Worm (Caenorhabditis elegans): ENCODE measurements around the gene met-2.

met-2 gene

DNA sequence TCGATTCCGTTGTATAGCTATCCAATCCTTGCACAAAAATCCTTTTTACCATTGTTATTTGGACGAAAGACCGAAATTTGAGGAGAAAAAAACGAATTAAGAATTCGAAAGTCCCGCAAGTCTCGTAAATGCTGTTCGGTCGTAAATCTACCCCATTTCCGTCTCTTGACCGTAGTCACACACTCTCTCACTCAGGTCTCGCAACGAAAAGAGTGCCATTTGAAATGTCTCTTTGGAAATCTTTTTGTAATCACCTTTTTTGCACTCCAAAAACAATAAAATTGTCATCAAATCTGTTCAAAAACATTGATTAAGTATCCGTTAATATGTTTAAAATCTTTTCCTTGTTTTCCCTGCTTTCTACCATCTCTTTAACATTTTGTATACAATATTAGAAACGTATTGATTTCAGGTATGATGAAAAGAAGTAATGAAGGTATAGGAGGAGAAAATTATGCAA lies 16.9 kb upstream of the met-2 start, which contains the start of the genes R05D3.8 and rfp-1:
R05D3.8 (minus strand) TSS at position 115 of the 460 bp plus-strand sequence.
rfp-1 (plus strand) TSS at position 410 of the 460 bp plus-strand sequence.
- TF ChIP-seq fkh-8 (tag; optimal IDR thresholded peaks at IDR 0.05) = peak; percentile 77
- TF ChIP-seq xbp-1 (tag; optimal IDR thresholded peaks at IDR 0.05) = peak; percentile 73
- TF ChIP-seq isw-1 (GFP tag; IDR thresholded peaks at IDR 0.05) = peak; percentile 60
- peak; percentile 56 for TF ChIP-seq aly-2 (tag; optimal IDR thresholded peaks at IDR 0.05)
- TF ChIP-seq mep-1 (tag; optimal IDR thresholded peaks at IDR 0.05) = peak; percentile 91
- peak; percentile 88 for TF ChIP-seq nhr-85 (tag)
- peak; percentile 52 for TF ChIP-seq dsc-1 (tag; optimal IDR thresholded peaks at IDR 0.05)
- TF ChIP-seq unc-86 (tag; optimal IDR thresholded peaks at IDR 0.05) = peak; percentile 63
- TF ChIP-seq nhr-19 (GFP tag; conservative IDR thresholded peaks at IDR 0.05) = peak; percentile 68
- peak; percentile 73 for TF ChIP-seq lin-13 (GFP tag; optimal IDR thresholded peaks at IDR 0.05)
- peak; percentile 28 for TF ChIP-seq irx-1 (tag; optimal IDR thresholded peaks at IDR 0.05)
- peak; percentile 43 for TF ChIP-seq ztf-4 (tag; optimal IDR thresholded peaks at IDR 0.05)
- peak in 3 of 6 experiments; percentile 4 to 74 (median 20) for TF ChIP-seq elt-3 (tag; optimal IDR thresholded peaks at IDR 0.05)
- TF ChIP-seq nhr-76 (tag; optimal IDR thresholded peaks at IDR 0.05) = no peak
- TF ChIP-seq lin-35 (GFP tag; optimal IDR thresholded peaks at IDR 0.05) = peak; percentile 87 to 91
- TF ChIP-seq skn-1 (tag; optimal IDR thresholded peaks at IDR 0.05) = peak; percentile 59
- TF ChIP-seq mab-9 (GFP tag; IDR thresholded peaks at IDR 0.05) = 0 out of 2 replicates have a peak, but pooled peaks have one; percentile 7
- TF ChIP-seq nhr-20 (tag; optimal IDR thresholded peaks at IDR 0.05) = peak; percentile 79
- TF ChIP-seq egl-13 (tag; optimal IDR thresholded peaks at IDR 0.05) = no peak
- TF ChIP-seq pax-3 (tag; optimal IDR thresholded peaks at IDR 0.05) = no peak
- TF ChIP-seq nhr-47 (tag; optimal IDR thresholded peaks at IDR 0.05) = peak; percentile 80
- TF ChIP-seq ztf-11 (tag; optimal IDR thresholded peaks at IDR 0.05) = peak in 1 of 2 experiments; percentile 9
- TF ChIP-seq C04F5.9 (tag; optimal IDR thresholded peaks at IDR 0.05) = peak; percentile 58
- peak; percentile 85 for TF ChIP-seq lin-14 (GFP tag; optimal IDR thresholded peaks at IDR 0.05)
- TF ChIP-seq elt-2 (tag; optimal IDR thresholded peaks at IDR 0.05) = peak; percentile 21
- TF ChIP-seq hpl-2 (GFP tag; optimal IDR thresholded peaks at IDR 0.05) = no peak
- TF ChIP-seq dpl-1 (GFP tag; optimal IDR thresholded peaks at IDR 0.05) = peak; percentile 80 to 86 (median 85)
- no peak for TF ChIP-seq tlp-1 (tag; optimal IDR thresholded peaks at IDR 0.05)
- peak; percentile 79 for TF ChIP-seq rnt-1 (tag; optimal IDR thresholded peaks at IDR 0.05)
- peak; percentile 92 for TF ChIP-seq lin-15B (tag; optimal IDR thresholded peaks at IDR 0.05)
- no peak for TF ChIP-seq Y116A8C.19 (tag; optimal IDR thresholded peaks at IDR 0.05; ENCODE audit: borderline replicate concordance)
- TF ChIP-seq nhr-71 (tag; optimal IDR thresholded peaks at IDR 0.05) = peak; percentile 85
- TF ChIP-seq ceh-88 (GFP tag; IDR thresholded peaks at IDR 0.05) = 0 out of 2 replicates have a peak, but pooled peaks have one; percentile 36
- TF ChIP-seq sox-4 (tag; optimal IDR thresholded peaks at IDR 0.05) = no peak
- peak; percentile 53 for TF ChIP-seq F16B12.6 (tag; optimal IDR thresholded peaks at IDR 0.05)
- TF ChIP-seq nhr-77 (tag; optimal IDR thresholded peaks at IDR 0.05) = peak; percentile 90
- peak; percentile 86 for TF ChIP-seq blmp-1 (tag; optimal IDR thresholded peaks at IDR 0.05)
- no peak for TF ChIP-seq C34B4.2 (tag; optimal IDR thresholded peaks at IDR 0.05)
- TF ChIP-seq nhr-12 (tag; optimal IDR thresholded peaks at IDR 0.05) = no peak
- TF ChIP-seq fos-1 (tag; optimal IDR thresholded peaks at IDR 0.05) = peak; percentile 82
- TF ChIP-seq nhr-237 (tag; optimal IDR thresholded peaks at IDR 0.05) = peak; percentile 36
- peak; percentile 4 for TF ChIP-seq snpc-4 (tag; optimal IDR thresholded peaks at IDR 0.05)
- peak; percentile 71 for TF ChIP-seq unc-130 (tag; optimal IDR thresholded peaks at IDR 0.05)
- TF ChIP-seq lin-39 (tag; optimal IDR thresholded peaks at IDR 0.05) = peak; percentile 44
- TF ChIP-seq lir-3 (tag; optimal IDR thresholded peaks at IDR 0.05; ENCODE audit: poor library complexity) = peak; percentile 42
- peak; percentile 58 to 88 (median 61) for TF ChIP-seq ceh-82 (tag; optimal IDR thresholded peaks at IDR 0.05)
- peak; percentile 89 to 92 for TF ChIP-seq efl-1 (optimal IDR thresholded peaks at IDR 0.05)
- TF ChIP-seq efl-1 (GFP tag; optimal IDR thresholded peaks at IDR 0.05 in 1 of 2) = peak; percentile 80 to 97
- no peak for TF ChIP-seq hlh-17 (GFP tag; optimal IDR thresholded peaks at IDR 0.05; ENCODE audit: borderline replicate concordance)
- TF ChIP-seq mdl-1 (tag; optimal IDR thresholded peaks at IDR 0.05) = peak in 1 of 2 experiments; percentile 67
- TF ChIP-seq vab-15 (tag; optimal IDR thresholded peaks at IDR 0.05) = peak; percentile 32
- peak; percentile 98 to 99 for TF ChIP-seq lsy-2 (tag; optimal IDR thresholded peaks at IDR 0.05)

Data from whole organism, L1 larva.